Worm (Caenorhabditis elegans) whole organism, early embryonic: ENCODE data around the gene Y72A10A.1.

Experiments
- B0310.2 ChIP-seq: sonication (generic microtip); optimal IDR thresholded peaks from 2 replicates; lab custom pipeline; 2016; ENCODE audit warnings: mild to moderate bottlenecking, missing genetic modification characterization, missing compliant biosample characterization
- ceh-36 ChIP-seq: sonication (generic microtip); optimal IDR thresholded peaks from 2 replicates; lab custom pipeline; 2016; ENCODE audit warnings: missing genetic modification characterization, inconsistent platforms, missing compliant biosample characterization
- flt-1 ChIP-seq: fragments of 200-800 bp; sonication (Bioruptor generic); IDR thresholded peaks from 2 replicates; pipeline ENCODE4 v1.3.6; 2022; ENCODE audit warnings: missing genetic modification characterization, missing compliant biosample characterization
- hmbx-1 ChIP-seq: sonication (generic microtip); optimal IDR thresholded peaks from 2 replicates; lab custom pipeline; 2016; ENCODE audit warnings: mild to moderate bottlenecking, missing genetic modification characterization, missing compliant biosample characterization

DNA sequence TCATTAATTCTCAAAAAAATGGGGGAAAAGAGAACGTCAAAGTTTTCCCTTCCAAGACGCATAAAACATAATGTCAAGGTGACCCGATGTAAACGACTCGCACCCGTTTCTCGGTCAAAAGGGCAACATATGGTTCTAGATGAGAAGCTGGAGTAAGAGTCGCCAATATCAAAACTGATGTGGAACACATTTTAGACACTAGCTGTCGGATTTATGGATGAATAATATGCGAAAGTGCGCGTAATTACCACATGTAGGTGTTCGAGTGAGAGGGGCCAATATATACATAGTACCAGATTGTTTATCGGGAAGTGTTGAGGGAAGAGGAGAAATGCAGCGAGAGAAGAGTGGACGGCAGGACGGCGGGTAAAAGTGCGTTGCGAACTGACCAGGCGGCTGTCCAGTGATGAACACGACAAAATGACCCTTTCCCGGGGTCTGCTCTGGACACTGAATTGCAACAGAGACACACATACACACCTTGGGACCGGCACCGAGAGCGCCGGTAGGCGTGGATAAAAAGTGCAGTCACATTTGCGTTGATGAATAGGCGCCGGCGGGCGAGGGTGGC is 12.9 kb upstream of the Y72A10A.1 start:
- TF ChIP-seq B0310.2 (tag; lab: Kevin White, UChicago) (no peak), flt-1 (GFP tag; lab: Robert Waterston, UW) (no peak), hmbx-1 (tag; lab: Kevin White, UChicago) (no peak), ceh-36 (no peak)
